Fruit fly (Drosophila melanogaster) whole organism, embryonic: Measurements from ENCODE around the gene PIG-B.
A peak's percentile ranks its signal among the peaks of the same experiment; 100 is the strongest.

ENCODE experiments used
- BEAF-32 ChIP-seq: fragments of 200-800 bp; sonication (Bioruptor generic); optimal IDR thresholded peaks from 3 replicates; lab custom pipeline; 2017; ENCODE audit warnings: missing biosample characterization, missing genetic modification characterization, mild to moderate bottlenecking, moderate library complexity, missing genetic modification reagents
- BtbVII ChIP-seq: fragments of 200-800 bp; sonication (Bioruptor generic); optimal IDR thresholded peaks from 3 replicates; lab custom pipeline; 2017; ENCODE audit warnings: missing biosample characterization, mild to moderate bottlenecking, missing genetic modification characterization
- C15 ChIP-seq: fragments of 200-800 bp; sonication (Bioruptor generic); IDR thresholded peaks from 3 replicates; pipeline ENCODE4 v1.3.6; 2022; ENCODE audit warnings: missing biosample characterization, missing genetic modification characterization
- CG11247 ChIP-seq: fragments of 200-800 bp; sonication (Bioruptor generic); IDR thresholded peaks from 2 replicates; pipeline ENCODE4 v1.3.6; 2022; ENCODE audit warnings: missing biosample characterization, missing genetic modification characterization
- CG11456 ChIP-seq: fragments of 200-800 bp; sonication (Bioruptor generic); IDR thresholded peaks from 3 replicates; pipeline ENCODE4 v1.3.6; 2022; ENCODE audit warnings: missing biosample characterization, missing genetic modification characterization
- CG12219 ChIP-seq: fragments of 200-800 bp; sonication (Bioruptor generic); optimal IDR thresholded peaks from 3 replicates; lab custom pipeline; 2018; ENCODE audit warnings: missing biosample characterization, mild to moderate bottlenecking, missing genetic modification characterization
- CG12744 ChIP-seq: fragments of 200-800 bp; sonication (Bioruptor generic); optimal IDR thresholded peaks from 2 replicates; lab custom pipeline; 2016; ENCODE audit warnings: missing biosample characterization, missing genetic modification characterization
- CG14014 ChIP-seq: fragments of 200-800 bp; sonication (Bioruptor generic); IDR thresholded peaks from 2 replicates; pipeline ENCODE4 v1.3.6; 2022; ENCODE audit warnings: missing biosample characterization, missing genetic modification characterization
- CG1602 ChIP-seq: fragments of 200-800 bp; sonication (Bioruptor generic); optimal IDR thresholded peaks from 3 replicates; lab custom pipeline; 2016; ENCODE audit warnings: missing biosample characterization, missing genetic modification characterization
- CG1603 ChIP-seq: fragments of 200-800 bp; sonication (Bioruptor generic); optimal IDR thresholded peaks from 2 replicates; lab custom pipeline; 2019; ENCODE audit warnings: missing biosample characterization, mild to moderate bottlenecking, missing genetic modification characterization, moderate library complexity
- CG17385 ChIP-seq: fragments of 200-800 bp; sonication (Bioruptor generic); optimal IDR thresholded peaks from 3 replicates; lab custom pipeline; 2018; ENCODE audit warnings: missing biosample characterization, mild to moderate bottlenecking, missing genetic modification characterization
- CG17829 ChIP-seq: fragments of 200-800 bp; optimal IDR thresholded peaks from 2 replicates; lab custom pipeline; 2019; ENCODE audit warnings: missing biosample characterization, mild to moderate bottlenecking, missing genetic modification characterization, moderate library complexity
- CG1792 ChIP-seq: fragments of 200-800 bp; sonication (Bioruptor generic); optimal IDR thresholded peaks from 2 replicates; lab custom pipeline; 2016; ENCODE audit warnings: missing biosample characterization, missing genetic modification characterization
- CG2120 ChIP-seq: fragments of 200-800 bp; sonication (Bioruptor generic); optimal IDR thresholded peaks from 3 replicates; lab custom pipeline; 2016; ENCODE audit warnings: missing biosample characterization, missing genetic modification characterization
- CG33213 ChIP-seq: fragments of 200-800 bp; sonication (Bioruptor generic); optimal IDR thresholded peaks from 3 replicates; lab custom pipeline; 2016; ENCODE audit warnings: missing biosample characterization, missing genetic modification characterization
- CG4282 ChIP-seq: fragments of 200-800 bp; sonication (Bioruptor generic); optimal IDR thresholded peaks from 2 replicates; lab custom pipeline; 2016; ENCODE audit warnings: missing biosample characterization, missing genetic modification characterization
- CG4404 ChIP-seq: fragments of 200-800 bp; sonication (Bioruptor generic); IDR thresholded peaks from 2 replicates; pipeline ENCODE4 v1.3.6; 2022; ENCODE audit warnings: missing biosample characterization, missing genetic modification characterization
- CG4617 ChIP-seq: fragments of 200-800 bp; sonication (Bioruptor generic); optimal IDR thresholded peaks from 3 replicates; lab custom pipeline; 2016; ENCODE audit warnings: missing biosample characterization, missing genetic modification characterization, borderline replicate concordance
- CG4820 ChIP-seq: fragments of 200-800 bp; sonication (Bioruptor generic); optimal IDR thresholded peaks from 3 replicates; lab custom pipeline; 2016; ENCODE audit warnings: missing biosample characterization, missing genetic modification characterization
- CG6689 ChIP-seq: fragments of 200-800 bp; sonication (Bioruptor generic); IDR thresholded peaks from 2 replicates; pipeline ENCODE4 v1.3.6; 2022; ENCODE audit warnings: missing biosample characterization, missing genetic modification characterization
- CG9727 ChIP-seq: fragments of 200-800 bp; sonication (Bioruptor generic); optimal IDR thresholded peaks from 3 replicates; lab custom pipeline; 2017; ENCODE audit warnings: missing biosample characterization, mild to moderate bottlenecking, missing genetic modification characterization
- CG9932 ChIP-seq: fragments of 200-800 bp; sonication (Bioruptor generic); IDR thresholded peaks from 2 replicates; pipeline ENCODE4 v1.3.6; 2022; ENCODE audit warnings: missing biosample characterization, missing genetic modification characterization
- CTCF ChIP-seq: fragments of 200-800 bp; sonication (Bioruptor generic); optimal IDR thresholded peaks from 2 replicates; lab custom pipeline; 2017; ENCODE audit warnings: missing biosample characterization, mild to moderate bottlenecking, missing genetic modification characterization, moderate library complexity
- D19A ChIP-seq: fragments of 200-800 bp; optimal IDR thresholded peaks from 3 replicates; lab custom pipeline; 2019; ENCODE audit warnings: missing biosample characterization, mild to moderate bottlenecking, missing genetic modification characterization, moderate library complexity
- Dfd ChIP-seq, 2 experiments: fragments of >200 bp; optimal IDR thresholded peaks; 2 replicates each; lab custom pipeline; 2017; ENCODE audit warnings: missing biosample characterization in 2 of 2, missing genetic modification characterization in 2 of 2
- Dip2 ChIP-seq: fragments of 200-800 bp; sonication (Bioruptor generic); IDR thresholded peaks from 2 replicates; pipeline ENCODE4 v1.3.6; 2022; ENCODE audit warnings: missing biosample characterization, missing genetic modification characterization
- Doc3 ChIP-seq: fragments of 200-800 bp; sonication (Bioruptor generic); IDR thresholded peaks from 3 replicates; pipeline ENCODE4 v1.3.6; 2022; ENCODE audit warnings: missing biosample characterization, missing genetic modification characterization; ENCODE audit not compliant: partially characterized antibody
- Fer1 ChIP-seq: fragments of 200-800 bp; sonication (Bioruptor generic); optimal IDR thresholded peaks from 2 replicates; lab custom pipeline; 2017; ENCODE audit warnings: missing biosample characterization, mild to moderate bottlenecking, missing genetic modification characterization
- HmgD ChIP-seq: fragments of 200-800 bp; sonication (Bioruptor generic); optimal IDR thresholded peaks from 3 replicates; lab custom pipeline; 2016; ENCODE audit warnings: missing biosample characterization, missing genetic modification characterization
- NFAT ChIP-seq: fragments of 200-800 bp; sonication (Bioruptor generic); IDR thresholded peaks from 2 replicates; pipeline ENCODE4 v1.3.6; 2022; ENCODE audit warnings: missing biosample characterization, missing genetic modification characterization
- Oaz ChIP-seq: fragments of 200-800 bp; sonication (Bioruptor generic); IDR thresholded peaks from 2 replicates; pipeline ENCODE4 v1.3.6; 2022; ENCODE audit warnings: missing biosample characterization, missing genetic modification characterization
- Oli ChIP-seq: fragments of 200-800 bp; sonication (Bioruptor generic); optimal IDR thresholded peaks from 2 replicates; lab custom pipeline; 2018; ENCODE audit warnings: missing biosample characterization, mild to moderate bottlenecking, missing genetic modification characterization, moderate library complexity
- Optix ChIP-seq: fragments of 200-800 bp; sonication (Bioruptor generic); IDR thresholded peaks from 3 replicates; pipeline ENCODE4 v1.3.6; 2022; ENCODE audit warnings: missing biosample characterization, missing genetic modification characterization
- Ptx1 ChIP-seq: fragments of 200-800 bp; sonication (Bioruptor generic); IDR thresholded peaks from 2 replicates; pipeline ENCODE4 v1.3.6; 2022; ENCODE audit warnings: missing biosample characterization, missing genetic modification characterization
- Side ChIP-seq: fragments of 200-800 bp; sonication (Bioruptor generic); optimal IDR thresholded peaks from 2 replicates; lab custom pipeline; 2016; ENCODE audit warnings: missing biosample characterization, missing genetic modification characterization
- TFAM ChIP-seq: fragments of 200-800 bp; sonication (Bioruptor generic); optimal IDR thresholded peaks from 2 replicates; lab custom pipeline; 2017; ENCODE audit warnings: missing biosample characterization, missing genetic modification characterization, inconsistent platforms
- Xbp1 ChIP-seq: fragments of 200-800 bp; sonication (Bioruptor generic); optimal IDR thresholded peaks from 3 replicates; lab custom pipeline; 2016; ENCODE audit warnings: missing biosample characterization, mild to moderate bottlenecking, missing genetic modification characterization
- bowl ChIP-seq: fragments of 200-800 bp; sonication (Bioruptor generic); IDR thresholded peaks from 2 replicates; pipeline ENCODE4 v1.3.6; 2022; ENCODE audit warnings: missing biosample characterization, missing genetic modification characterization
- br ChIP-seq: fragments of >200 bp; optimal IDR thresholded peaks from 2 replicates; lab custom pipeline; 2017
- bsh ChIP-seq, 2 experiments: fragments of 200-800 bp; sonication (Bioruptor generic); optimal IDR thresholded peaks; 2 replicates each; lab custom pipeline; 2017 to 2018; ENCODE audit warnings: mild to moderate bottlenecking in 2 of 2, missing biosample characterization in 2 of 2, missing genetic modification characterization in 2 of 2, moderate library complexity in 1 of 2
- cato ChIP-seq: fragments of 200-800 bp; sonication (Bioruptor generic); optimal IDR thresholded peaks from 2 replicates; lab custom pipeline; 2016; ENCODE audit warnings: missing biosample characterization, missing genetic modification characterization, borderline replicate concordance
- dysf ChIP-seq: fragments of 200-800 bp; sonication (Bioruptor generic); IDR thresholded peaks from 3 replicates; pipeline ENCODE4 v1.3.6; 2022; ENCODE audit warnings: missing biosample characterization, missing genetic modification characterization
- emc ChIP-seq: fragments of 200-800 bp; sonication (Bioruptor generic); optimal IDR thresholded peaks from 2 replicates; lab custom pipeline; 2016; ENCODE audit warnings: missing biosample characterization, missing genetic modification characterization
- eve ChIP-seq, 2 experiments: fragments of >200 bp; optimal IDR thresholded peaks; 2 replicates each; lab custom pipeline; 2017; ENCODE audit warnings: missing biosample characterization in 2 of 2, missing genetic modification characterization in 2 of 2
- gfzf ChIP-seq: fragments of 200-800 bp; sonication (Bioruptor generic); optimal IDR thresholded peaks from 2 replicates; lab custom pipeline; 2016; ENCODE audit warnings: missing biosample characterization, mild to moderate bottlenecking, missing genetic modification characterization, moderate library complexity
- oc ChIP-seq: fragments of 200-800 bp; sonication (Bioruptor generic); optimal IDR thresholded peaks from 2 replicates; lab custom pipeline; 2018; ENCODE audit warnings: missing biosample characterization, mild to moderate bottlenecking, missing genetic modification characterization, moderate library complexity
- pfk ChIP-seq: fragments of 200-800 bp; sonication (Bioruptor generic); optimal IDR thresholded peaks from 2 replicates; lab custom pipeline; 2018; ENCODE audit warnings: missing biosample characterization, mild to moderate bottlenecking, missing genetic modification characterization, moderate library complexity
- pzg ChIP-seq: fragments of 200-800 bp; sonication (Bioruptor generic); optimal IDR thresholded peaks from 3 replicates; lab custom pipeline; 2018; ENCODE audit warnings: missing biosample characterization, mild to moderate bottlenecking, missing genetic modification characterization, moderate library complexity
- tap ChIP-seq: fragments of 200-800 bp; optimal IDR thresholded peaks from 3 replicates; lab custom pipeline; 2019; ENCODE audit warnings: missing biosample characterization, mild to moderate bottlenecking, missing genetic modification characterization, moderate library complexity
- ttk ChIP-seq: fragments of 200-800 bp; sonication (Bioruptor generic); IDR thresholded peaks from 2 replicates; pipeline ENCODE4 v2.1.2; 2022; ENCODE audit warnings: missing biosample characterization, missing genetic modification characterization
- zfh2 ChIP-seq: fragments of 200-800 bp; sonication (Bioruptor generic); optimal IDR thresholded peaks from 2 replicates; lab custom pipeline; 2016; ENCODE audit warnings: missing biosample characterization, missing genetic modification characterization

Gene PIG-B

DNA sequence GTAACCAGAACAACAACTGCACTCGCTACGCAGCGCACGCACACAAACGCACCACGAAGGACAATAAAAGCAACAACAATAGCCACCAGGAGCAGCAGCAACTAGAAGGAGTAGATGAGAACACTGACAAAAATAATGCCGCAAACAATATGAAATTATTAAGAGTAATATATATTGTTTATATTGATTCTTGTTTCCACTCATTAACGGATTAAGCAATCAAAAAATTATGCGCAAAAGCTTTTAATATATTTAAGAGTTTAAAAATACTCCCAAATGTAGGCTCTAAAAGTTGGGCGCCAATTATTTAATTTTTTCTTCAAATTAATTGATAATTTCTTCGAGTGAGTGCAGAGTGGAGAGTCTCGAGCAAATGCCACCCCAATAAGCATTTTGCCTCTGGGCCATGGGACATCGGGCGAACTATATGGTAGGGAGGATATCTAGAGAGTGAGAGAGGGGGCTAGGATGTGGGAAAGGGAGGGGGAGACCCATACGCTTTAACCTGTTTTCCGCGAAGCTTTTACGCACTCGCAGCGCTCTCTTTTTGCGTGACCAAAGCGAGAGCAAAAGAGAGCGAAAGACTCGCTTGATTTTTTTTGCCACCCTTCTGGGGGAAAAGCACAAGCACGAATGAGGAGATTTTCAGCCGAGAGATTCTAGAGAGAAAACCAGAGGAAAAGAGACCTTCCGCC is 13.9 kb downstream of the PIG-B start, which contains the start of gene Rdh (continued):
- peak; percentile 80 for TF ChIP-seq D19A
- no peak for TF ChIP-seq BEAF-32 (GFP tag; lab: Kevin White, UChicago)
- no peak for TF ChIP-seq C15
- TF ChIP-seq CG1792 (GFP tag; lab: Kevin White, UChicago) = peak; percentile 2
- TF ChIP-seq CG9727 (GFP tag; lab: Kevin White, UChicago) = peak; percentile 85
- TF ChIP-seq bowl (GFP tag; lab: Robert Waterston, UW) = no peak
- peak; percentile 66 for TF ChIP-seq CG1602 (GFP tag; lab: Kevin White, UChicago)
- no peak for TF ChIP-seq HmgD (GFP tag; lab: Kevin White, UChicago)
- peak; percentile 85 for TF ChIP-seq BtbVII (GFP tag; lab: Kevin White, UChicago)
- peak; percentile 78 for TF ChIP-seq dysf (GFP tag; lab: Robert Waterston, UW)
- TF ChIP-seq Optix = no peak
- peak; percentile 94 for TF ChIP-seq Fer1
- TF ChIP-seq emc (GFP tag; lab: Kevin White, UChicago) = no peak
- TF ChIP-seq CG4282 (GFP tag; lab: Kevin White, UChicago) = no peak
- TF ChIP-seq eve (GFP tag; optimal IDR thresholded peaks at IDR 0.05; lab: Kevin White, UChicago) = peak in 1 of 2 experiments; percentile 91
- TF ChIP-seq Doc3 = peak; percentile 45; the same call in 1 of the 3 replicates
- peak; percentile 20 for TF ChIP-seq CG12744 (GFP tag; lab: Kevin White, UChicago)
- TF ChIP-seq Dip2 (GFP tag; lab: Robert Waterston, UW) = no peak
- TF ChIP-seq CG4404 = no peak
- peak; percentile 60 for TF ChIP-seq tap (tag; lab: Kevin White, UChicago)
- no peak for TF ChIP-seq TFAM
- TF ChIP-seq NFAT (GFP tag; lab: Robert Waterston, UW) = 0 out of 2 replicates have a peak, but pooled peaks have one; percentile 31
- TF ChIP-seq Oli (tag; lab: Kevin White, UChicago) = peak; percentile 83
- TF ChIP-seq zfh2 (GFP tag; lab: Kevin White, UChicago) = no peak
- peak; percentile 33 for TF ChIP-seq cato (GFP tag; lab: Kevin White, UChicago)
- peak; percentile 56 for TF ChIP-seq oc (tag; lab: Kevin White, UChicago)
- peak; percentile 81 for TF ChIP-seq CG2120 (GFP tag; lab: Kevin White, UChicago)
- TF ChIP-seq CG17829 = peak; percentile 74
- peak; percentile 77 for TF ChIP-seq Ptx1 (GFP tag; lab: Robert Waterston, UW)
- no peak for TF ChIP-seq Dfd (GFP tag; optimal IDR thresholded peaks at IDR 0.05; lab: Kevin White, UChicago)
- peak; percentile 64 for TF ChIP-seq CG14014 (GFP tag; lab: Robert Waterston, UW)
- no peak for TF ChIP-seq CG11247
- no peak for TF ChIP-seq gfzf (GFP tag; lab: Kevin White, UChicago)
- TF ChIP-seq Xbp1 = peak; percentile 80
- TF ChIP-seq pfk (GFP tag; lab: Kevin White, UChicago) = no peak
- TF ChIP-seq CG6689 (GFP tag; lab: Robert Waterston, UW) = peak; percentile 63; the same call in 1 of the 2 replicates
- TF ChIP-seq ttk (GFP tag; lab: Robert Waterston, UW) = 0 out of 2 replicates have a peak, but pooled peaks have one; percentile 6
- TF ChIP-seq CTCF (GFP tag; lab: Kevin White, UChicago) = peak; percentile 23
- TF ChIP-seq CG11456 (GFP tag; lab: Robert Waterston, UW) = no peak
- TF ChIP-seq CG17385 (GFP tag; lab: Kevin White, UChicago) = peak; percentile 81
- TF ChIP-seq bsh (GFP tag; optimal IDR thresholded peaks at IDR 0.05; lab: Kevin White, UChicago) = peak in 1 of 2 experiments; percentile 78
- TF ChIP-seq CG4820 (GFP tag; lab: Kevin White, UChicago) = peak; percentile 71
- no peak for TF ChIP-seq CG33213 (GFP tag; lab: Kevin White, UChicago)
- peak; percentile 59 for TF ChIP-seq CG9932 (GFP tag; lab: Robert Waterston, UW)
- no peak for TF ChIP-seq CG4617 (GFP tag; lab: Kevin White, UChicago)
- no peak for TF ChIP-seq Side
- no peak for TF ChIP-seq pzg (GFP tag; lab: Kevin White, UChicago)
- TF ChIP-seq CG12219 (GFP tag; lab: Kevin White, UChicago) = peak; percentile 45
- no peak for TF ChIP-seq br (lab: Kevin White, UChicago)
- TF ChIP-seq Oaz (GFP tag; lab: Robert Waterston, UW) = peak; percentile 31; the same call in 1 of the 2 replicates
- no peak for TF ChIP-seq CG1603 (tag; lab: Kevin White, UChicago)
